Fruit fly (Drosophila melanogaster) whole organism, wandering third instar larva: ENCODE results near the gene puc.

Experiments
- Abd-B ChIP-seq: fragments of >200 bp; optimal IDR thresholded peaks from 2 replicates; lab custom pipeline; 2017; ENCODE audit warnings: missing biosample characterization, missing genetic modification characterization
- CG32264 ChIP-seq: fragments of 200-800 bp; sonication (Bioruptor generic); optimal IDR thresholded peaks from 2 replicates; lab custom pipeline; 2016; ENCODE audit warnings: missing biosample characterization, missing genetic modification characterization
- CG9705 ChIP-seq: fragments of 200-800 bp; sonication (Bioruptor generic); optimal IDR thresholded peaks from 2 replicates; lab custom pipeline; 2018; ENCODE audit warnings: missing biosample characterization, mild to moderate bottlenecking, missing genetic modification characterization
- CrebA ChIP-seq: fragments of 200-800 bp; sonication (Bioruptor generic); optimal IDR thresholded peaks from 2 replicates; lab custom pipeline; 2016; ENCODE audit warnings: missing biosample characterization, mild to moderate bottlenecking, missing genetic modification characterization, borderline replicate concordance
- Dfd ChIP-seq: fragments of >200 bp; optimal IDR thresholded peaks from 2 replicates; lab custom pipeline; 2017; ENCODE audit warnings: missing biosample characterization, missing genetic modification characterization
- Dif ChIP-seq: fragments of 200-275, 200-300 bp; sonication (Bioruptor generic); optimal IDR thresholded peaks from 2 replicates; lab custom pipeline; 2018; ENCODE audit warnings: missing biosample characterization, missing genetic modification characterization; ENCODE audit not compliant: partially characterized antibody
- HLH106 ChIP-seq: fragments of 200-800 bp; optimal IDR thresholded peaks from 3 replicates; lab custom pipeline; 2019; ENCODE audit warnings: missing biosample characterization, mild to moderate bottlenecking, missing genetic modification characterization, moderate library complexity
- Hnf4 ChIP-seq: fragments of 200-800 bp; sonication (Bioruptor generic); optimal IDR thresholded peaks from 2 replicates; lab custom pipeline; 2016; ENCODE audit warnings: missing biosample characterization, mild to moderate bottlenecking, missing genetic modification characterization
- Hr83 ChIP-seq: fragments of 200-300 bp; sonication (Bioruptor generic); optimal IDR thresholded peaks from 2 replicates; lab custom pipeline; 2016; ENCODE audit warnings: missing biosample characterization, mild to moderate bottlenecking, missing genetic modification characterization, moderate library complexity; ENCODE audit not compliant: poor library complexity, severe bottlenecking
- Jra ChIP-seq: sonication (Bioruptor generic); optimal IDR thresholded peaks from 2 replicates; lab custom pipeline; 2016; ENCODE audit warnings: missing biosample characterization, missing genetic modification characterization
- Myc ChIP-seq: fragments of >200 bp; optimal IDR thresholded peaks from 2 replicates; lab custom pipeline; 2017
- N ChIP-seq: fragments of >200 bp; optimal IDR thresholded peaks from 2 replicates; lab custom pipeline; 2018; ENCODE audit warnings: missing biosample characterization, missing external identifiers, missing genetic modification characterization
- OdsH ChIP-seq: fragments of 200-800 bp; sonication (Bioruptor generic); optimal IDR thresholded peaks from 2 replicates; lab custom pipeline; 2016; ENCODE audit warnings: missing biosample characterization, mild to moderate bottlenecking, missing genetic modification characterization
- Rel ChIP-seq, 2 experiments: fragments of 200-800 bp; sonication (Bioruptor generic) in 1 of 2; optimal IDR thresholded peaks; 2 replicates in 1 of 2; 3 replicates in 1 of 2; lab custom pipeline; 2016 to 2019; ENCODE audit warnings: mild to moderate bottlenecking in 2 of 2, missing biosample characterization in 2 of 2, missing genetic modification characterization in 2 of 2, moderate library complexity in 1 of 2
- Sp1 ChIP-seq: fragments of 200-800 bp; sonication (Bioruptor generic); optimal IDR thresholded peaks from 3 replicates; lab custom pipeline; 2019; ENCODE audit warnings: missing biosample characterization, mild to moderate bottlenecking, missing genetic modification characterization, moderate library complexity
- Vsx2 ChIP-seq: fragments of 200-300, 225-300 bp; sonication (Bioruptor generic); optimal IDR thresholded peaks from 2 replicates; lab custom pipeline; 2018; ENCODE audit warnings: missing biosample characterization, missing genetic modification characterization; ENCODE audit not compliant: partially characterized antibody
- br ChIP-seq: fragments of 200-800 bp; sonication (Bioruptor generic); optimal IDR thresholded peaks from 2 replicates; lab custom pipeline; 2016; ENCODE audit warnings: missing biosample characterization, missing genetic modification characterization
- brk ChIP-seq: fragments of 200-800 bp; sonication (Bioruptor generic); optimal IDR thresholded peaks from 2 replicates; lab custom pipeline; 2016; ENCODE audit warnings: missing biosample characterization, mild to moderate bottlenecking, missing genetic modification characterization
- dl ChIP-seq, 2 experiments: fragments of 175-275, 200-275 bp in 1 of 2; fragments of 200-275 bp in 1 of 2; sonication (Bioruptor generic); optimal IDR thresholded peaks; lab custom pipeline; 2018; ENCODE audit warnings: mild to moderate bottlenecking in 2 of 2, missing biosample characterization in 2 of 2, missing genetic modification characterization in 2 of 2, moderate library complexity in 2 of 2; ENCODE audit not compliant: partially characterized antibody in 2 of 2, insufficient read depth in 1 of 2
- dsf ChIP-seq: sonication (Bioruptor generic); optimal IDR thresholded peaks from 2 replicates; lab custom pipeline; 2016; ENCODE audit warnings: missing biosample characterization, missing genetic modification characterization, borderline replicate concordance
- ey ChIP-seq: fragments of 200-800 bp; sonication (Bioruptor generic); optimal IDR thresholded peaks from 2 replicates; lab custom pipeline; 2016; ENCODE audit warnings: missing biosample characterization, missing genetic modification characterization
- foxo ChIP-seq, 2 experiments: fragments of 200-800 bp; sonication (Bioruptor generic); optimal IDR thresholded peaks; 2 replicates in 1 of 2; 3 replicates in 1 of 2; lab custom pipeline; 2016 to 2017; ENCODE audit warnings: missing biosample characterization in 2 of 2, missing genetic modification characterization in 2 of 2
- fru ChIP-seq: fragments of 200-800 bp; sonication (Bioruptor generic); optimal IDR thresholded peaks from 3 replicates; lab custom pipeline; 2016; ENCODE audit warnings: missing biosample characterization, mild to moderate bottlenecking, missing genetic modification characterization
- h ChIP-seq: fragments of 200-800 bp; sonication (Bioruptor generic); optimal IDR thresholded peaks from 3 replicates; lab custom pipeline; 2016; ENCODE audit warnings: missing biosample characterization, mild to moderate bottlenecking, missing genetic modification characterization
- lola ChIP-seq: fragments of >200 bp; optimal IDR thresholded peaks from 2 replicates; lab custom pipeline; 2017; ENCODE audit warnings: missing biosample characterization, missing genetic modification characterization
- pan ChIP-seq: fragments of >200 bp; optimal IDR thresholded peaks from 2 replicates; lab custom pipeline; 2017
- sage ChIP-seq: fragments of 200-800 bp; sonication (Bioruptor generic); optimal IDR thresholded peaks from 2 replicates; lab custom pipeline; 2016; ENCODE audit warnings: missing biosample characterization, mild to moderate bottlenecking, missing genetic modification characterization
- sv ChIP-seq: fragments of 200-800 bp; sonication (Bioruptor generic); optimal IDR thresholded peaks from 3 replicates; lab custom pipeline; 2016; ENCODE audit warnings: missing biosample characterization, missing genetic modification characterization
- tai ChIP-seq: sonication (Bioruptor generic); optimal IDR thresholded peaks from 2 replicates; lab custom pipeline; 2016; ENCODE audit warnings: missing biosample characterization, missing genetic modification characterization
- usp ChIP-seq: fragments of >200 bp; optimal IDR thresholded peaks from 2 replicates; lab custom pipeline; 2017; ENCODE audit warnings: missing biosample characterization, missing genetic modification characterization
- woc ChIP-seq: sonication (Bioruptor generic); optimal IDR thresholded peaks from 2 replicates; lab custom pipeline; 2016; ENCODE audit warnings: missing biosample characterization, mild to moderate bottlenecking, missing genetic modification characterization

The puc gene

DNA sequence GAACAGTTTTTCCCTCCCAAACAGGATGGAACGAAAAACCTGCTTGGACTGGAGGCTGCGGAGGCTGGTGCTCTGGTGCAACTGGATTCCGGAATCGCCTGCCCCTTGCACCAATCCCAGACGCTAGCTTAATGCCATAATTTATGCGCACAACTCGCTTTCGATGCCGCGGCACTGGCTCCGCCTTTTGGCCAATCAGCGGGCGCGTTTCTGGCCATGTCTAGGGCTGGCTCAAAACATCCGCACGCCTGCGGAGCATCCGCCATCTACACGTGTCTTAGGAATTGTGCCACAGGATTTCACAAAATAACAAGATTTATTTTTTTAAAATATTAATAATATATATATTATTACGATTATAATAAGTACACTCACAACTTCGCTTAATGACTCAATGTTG, 29.4 kb downstream of the puc start:
- TF ChIP-seq Dif (peak; percentile 32), Jra (GFP tag; lab: Kevin White, UChicago) (no peak), Vsx2 (no peak)

DNA sequence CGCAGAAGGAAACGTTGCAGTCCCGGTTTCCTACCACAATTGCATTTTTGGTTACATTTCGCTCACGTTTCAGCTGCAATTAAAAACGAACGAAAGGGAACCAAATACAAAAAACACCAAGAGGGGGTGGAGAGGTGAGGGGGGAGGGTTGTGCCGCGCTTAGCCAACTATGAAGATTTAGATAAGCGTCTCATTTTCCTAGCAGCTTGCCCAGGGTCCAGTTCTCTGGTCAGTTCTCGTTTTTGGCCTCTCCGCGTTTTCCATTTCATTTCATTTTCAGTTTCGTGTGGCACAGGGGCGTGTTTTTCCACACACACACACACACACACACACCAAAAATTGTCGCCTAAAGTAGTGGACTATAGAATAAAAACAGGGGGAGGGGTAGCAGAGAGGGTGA, 33.0 kb downstream of the puc start:
- no peak for TF ChIP-seq brk (GFP tag; lab: Kevin White, UChicago)
- TF ChIP-seq dsf (GFP tag; lab: Kevin White, UChicago): no peak
- TF ChIP-seq Dfd (GFP tag; lab: Kevin White, UChicago): peak; percentile 7
- TF ChIP-seq br (GFP tag; lab: Kevin White, UChicago): no peak

DNA sequence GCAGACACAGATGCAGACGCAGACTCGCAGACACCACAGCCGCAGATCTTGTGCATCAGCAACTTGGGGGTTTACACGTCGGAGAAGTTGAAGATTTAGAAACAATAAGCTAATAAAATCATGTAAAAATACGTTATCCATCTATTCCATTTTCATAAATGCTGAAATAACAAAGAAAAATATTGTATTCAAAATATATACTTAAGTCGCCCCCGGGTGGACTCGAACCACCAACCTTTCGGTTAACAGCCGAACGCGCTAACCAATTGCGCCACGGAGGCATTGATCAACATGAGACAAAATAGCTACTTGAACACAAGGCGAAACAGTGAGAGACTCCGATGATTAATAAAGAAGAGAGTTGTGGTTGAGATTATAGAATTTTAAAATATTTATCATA, 34.2 kb downstream of the puc start:
- TF ChIP-seq sage (GFP tag; lab: Kevin White, UChicago): no peak
- no peak for TF ChIP-seq br (GFP tag; lab: Kevin White, UChicago)
- no peak for TF ChIP-seq N (GFP tag; lab: Kevin White, UChicago)
- TF ChIP-seq h (GFP tag; lab: Kevin White, UChicago): no peak
- TF ChIP-seq pan (lab: Kevin White, UChicago): no peak
- no peak for TF ChIP-seq Dfd (GFP tag; lab: Kevin White, UChicago)
- no peak for TF ChIP-seq Jra (GFP tag; lab: Kevin White, UChicago)
- TF ChIP-seq Myc (lab: Kevin White, UChicago): no peak
- no peak for TF ChIP-seq dl (GFP tag; optimal IDR thresholded peaks at IDR 0.05; lab: Kevin White, UChicago; ENCODE audit: insufficient read depth in 1 of 2, partially characterized antibody in 2 of 2)
- no peak for TF ChIP-seq Hr83 (GFP tag; lab: Kevin White, UChicago)
- no peak for TF ChIP-seq brk (GFP tag; lab: Kevin White, UChicago)
- no peak for TF ChIP-seq sv (GFP tag; lab: Kevin White, UChicago)
- no peak for TF ChIP-seq Hnf4 (GFP tag; lab: Kevin White, UChicago)
- TF ChIP-seq usp: no peak
- no peak for TF ChIP-seq Abd-B (GFP tag; lab: Kevin White, UChicago)
- TF ChIP-seq lola (GFP tag; lab: Kevin White, UChicago): no peak

DNA sequence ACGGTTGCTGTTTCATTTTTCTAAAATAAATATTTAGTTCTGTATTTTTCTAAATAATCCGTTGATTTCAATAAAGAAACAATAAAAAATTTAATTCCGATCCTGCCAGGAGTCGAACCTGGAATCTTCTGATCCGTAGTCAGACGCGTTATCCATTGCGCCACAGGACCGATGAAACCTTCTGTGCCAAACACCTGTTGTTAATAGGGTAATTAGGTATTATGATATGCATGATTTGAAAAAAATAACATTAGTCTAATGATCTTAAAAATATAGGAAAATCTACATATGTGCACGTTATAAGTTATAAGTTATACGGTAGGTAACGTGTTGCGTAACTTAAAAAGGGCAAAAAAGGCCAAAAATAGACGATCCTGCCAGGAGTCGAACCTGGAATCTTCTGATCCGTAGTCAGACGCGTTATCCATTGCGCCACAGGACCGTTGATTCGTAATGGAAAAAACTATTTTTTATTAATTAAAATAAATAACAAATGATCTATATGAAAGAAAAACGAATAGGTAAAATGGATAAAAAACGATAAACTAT, 34.8 kb downstream of the puc start:
- TF ChIP-seq sv (GFP tag; lab: Kevin White, UChicago) (no peak), Vsx2 (no peak), usp (no peak), dsf (GFP tag; lab: Kevin White, UChicago) (no peak), CG9705 (GFP tag; lab: Kevin White, UChicago) (no peak), Hr83 (GFP tag; lab: Kevin White, UChicago) (no peak), lola (GFP tag; lab: Kevin White, UChicago) (no peak), woc (GFP tag; lab: Kevin White, UChicago) (no peak), Abd-B (GFP tag; lab: Kevin White, UChicago) (no peak), HLH106 (no peak), fru (GFP tag; lab: Kevin White, UChicago) (no peak), CrebA (GFP tag; lab: Kevin White, UChicago) (no peak)

DNA sequence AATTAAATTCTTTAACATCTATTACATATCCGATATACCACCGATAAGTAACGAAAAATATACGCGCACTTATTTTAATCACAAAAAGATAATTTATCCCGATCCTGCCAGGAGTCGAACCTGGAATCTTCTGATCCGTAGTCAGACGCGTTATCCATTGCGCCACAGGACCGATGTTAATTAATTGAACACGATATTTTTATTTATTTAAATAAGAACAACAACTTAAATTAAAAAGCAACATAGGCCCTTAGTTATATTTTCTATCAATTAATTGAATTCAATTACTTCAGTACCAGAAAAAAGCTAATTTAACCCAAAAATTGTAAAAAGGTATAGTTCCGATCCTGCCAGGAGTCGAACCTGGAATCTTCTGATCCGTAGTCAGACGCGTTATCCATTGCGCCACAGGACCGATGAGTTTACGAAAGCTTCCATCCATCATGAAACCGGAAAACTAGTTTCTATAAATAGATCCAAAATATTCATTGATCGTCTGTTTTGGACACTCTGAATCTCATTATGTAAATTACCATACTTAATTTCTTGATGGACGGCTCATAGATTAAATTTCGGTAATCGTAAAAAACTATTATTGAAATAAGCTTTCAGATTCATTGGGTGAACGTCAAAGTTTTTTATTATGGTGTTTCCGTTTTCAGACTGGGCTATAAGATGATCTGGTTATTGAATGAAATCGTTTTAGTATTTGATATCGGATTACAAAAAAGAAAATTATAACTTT, 35.7 kb downstream of the puc start:
- TF ChIP-seq tai: no peak
- no peak for TF ChIP-seq Dif
- no peak for TF ChIP-seq CrebA (GFP tag; lab: Kevin White, UChicago)
- no peak for TF ChIP-seq CG32264 (GFP tag; lab: Kevin White, UChicago)
- TF ChIP-seq Vsx2: no peak
- no peak for TF ChIP-seq woc (GFP tag; lab: Kevin White, UChicago)
- no peak for TF ChIP-seq Jra (GFP tag; lab: Kevin White, UChicago)
- no peak for TF ChIP-seq usp
- no peak for TF ChIP-seq Dfd (GFP tag; lab: Kevin White, UChicago)
- TF ChIP-seq ey: no peak
- TF ChIP-seq Sp1: no peak
- no peak for TF ChIP-seq foxo (GFP tag; optimal IDR thresholded peaks at IDR 0.05; lab: Kevin White, UChicago)
- no peak for TF ChIP-seq Rel (GFP tag; optimal IDR thresholded peaks at IDR 0.05; lab: Kevin White, UChicago)
- no peak for TF ChIP-seq Rel (tag; optimal IDR thresholded peaks at IDR 0.05; lab: Kevin White, UChicago)
- TF ChIP-seq OdsH: no peak
